Fruit fly (Drosophila melanogaster) whole organism, embryonic: ENCODE data around the gene Datp.

Experiments used
- Antp ChIP-seq: fragments of 200-800 bp; sonication (Bioruptor generic); optimal IDR thresholded peaks from 3 replicates; lab custom pipeline; 2016; ENCODE audit warnings: missing biosample characterization, missing genetic modification characterization
- Awh ChIP-seq: fragments of 200-800 bp; sonication (Bioruptor generic); IDR thresholded peaks from 2 replicates; pipeline ENCODE4, ENCODE4 v1.3.6; 2022; ENCODE audit warnings: missing biosample characterization, missing genetic modification characterization
- CG10543 ChIP-seq: fragments of 200-800 bp; sonication (Bioruptor generic); optimal IDR thresholded peaks from 3 replicates; lab custom pipeline; 2017; ENCODE audit warnings: missing biosample characterization, mild to moderate bottlenecking, missing genetic modification characterization, moderate library complexity
- CG10979 ChIP-seq: fragments of 200-800 bp; sonication (Bioruptor generic); optimal IDR thresholded peaks from 2 replicates; lab custom pipeline; 2018; ENCODE audit warnings: missing biosample characterization, mild to moderate bottlenecking, missing genetic modification characterization, moderate library complexity
- CG11093 ChIP-seq: fragments of 200-800 bp; sonication (Bioruptor generic); IDR thresholded peaks from 3 replicates; pipeline ENCODE4 v1.3.6; 2022; ENCODE audit warnings: missing biosample characterization, missing genetic modification characterization
- CG11723 ChIP-seq: fragments of 200-800 bp; sonication (Bioruptor generic); optimal IDR thresholded peaks from 2 replicates; lab custom pipeline; 2017; ENCODE audit warnings: missing biosample characterization, mild to moderate bottlenecking, missing genetic modification characterization
- CG14667 ChIP-seq: fragments of 200-800 bp; sonication (Bioruptor generic); IDR thresholded peaks from 2 replicates; pipeline ENCODE4 v1.3.6; 2022; ENCODE audit warnings: missing biosample characterization, missing genetic modification characterization
- CG1647 ChIP-seq: fragments of 200-800 bp; sonication (Bioruptor generic); optimal IDR thresholded peaks from 3 replicates; lab custom pipeline; 2016; ENCODE audit warnings: missing biosample characterization, missing genetic modification characterization
- CG17361 ChIP-seq: fragments of 200-800 bp; sonication (Bioruptor generic); IDR thresholded peaks from 3 replicates; pipeline ENCODE4 v1.3.6; 2022; ENCODE audit warnings: missing biosample characterization, missing genetic modification characterization
- CG17802 ChIP-seq: fragments of 200-800 bp; sonication (Bioruptor generic); optimal IDR thresholded peaks from 2 replicates; lab custom pipeline; 2018; ENCODE audit warnings: missing biosample characterization, mild to moderate bottlenecking, missing genetic modification characterization, moderate library complexity
- CG31365 ChIP-seq: fragments of 200-800 bp; sonication (Bioruptor generic); optimal IDR thresholded peaks from 2 replicates; lab custom pipeline; 2018; ENCODE audit warnings: missing biosample characterization, mild to moderate bottlenecking, missing genetic modification characterization
- CG32532 ChIP-seq: fragments of 200-800 bp; sonication (Bioruptor generic); IDR thresholded peaks from 2 replicates; pipeline ENCODE4 v1.3.6; 2022; ENCODE audit warnings: missing biosample characterization, missing genetic modification characterization
- CG34376 ChIP-seq: fragments of 200-800 bp; sonication (Bioruptor generic); optimal IDR thresholded peaks from 2 replicates; lab custom pipeline; 2018; ENCODE audit warnings: missing biosample characterization, mild to moderate bottlenecking, missing genetic modification characterization
- CG3726 ChIP-seq: fragments of 200-800 bp; sonication (Bioruptor generic); IDR thresholded peaks from 3 replicates; pipeline ENCODE4, ENCODE4 v1.3.6; 2022; ENCODE audit warnings: missing biosample characterization, missing genetic modification characterization
- CG6791 ChIP-seq: fragments of 200-800 bp; sonication (Bioruptor generic); IDR thresholded peaks from 3 replicates; pipeline ENCODE4 v1.3.6; 2022; ENCODE audit warnings: missing biosample characterization, missing genetic modification characterization; ENCODE audit not compliant: partially characterized antibody
- Chrac-16 ChIP-seq: fragments of 200-800 bp; sonication (Bioruptor generic); optimal IDR thresholded peaks from 3 replicates; lab custom pipeline; 2016; ENCODE audit warnings: missing biosample characterization, missing genetic modification characterization
- Dll ChIP-seq: fragments of 200-800 bp; sonication (Bioruptor generic); IDR thresholded peaks from 4 replicates; pipeline ENCODE4 v1.3.6; 2022; ENCODE audit warnings: missing biosample characterization, missing genetic modification characterization; ENCODE audit not compliant: partially characterized antibody
- ERR ChIP-seq: fragments of 200-800 bp; sonication (Bioruptor generic); optimal IDR thresholded peaks from 2 replicates; lab custom pipeline; 2016; ENCODE audit warnings: missing biosample characterization, missing genetic modification characterization
- Fer2 ChIP-seq: fragments of 200-800 bp; sonication (Bioruptor generic); optimal IDR thresholded peaks from 2 replicates; lab custom pipeline; 2018; ENCODE audit warnings: missing biosample characterization, mild to moderate bottlenecking, missing genetic modification characterization, moderate library complexity
- GATAe ChIP-seq: fragments of 200-800 bp; sonication (Bioruptor generic); conservative IDR thresholded peaks from 2 replicates; pipeline ENCODE4 v1.3.6; 2022; ENCODE audit warnings: missing biosample characterization, missing genetic modification characterization
- Hr78 ChIP-seq, 2 experiments: fragments of 200-800 bp in 1 of 2; fragments of >200 bp in 1 of 2; sonication (Bioruptor generic) in 1 of 2; optimal IDR thresholded peaks; 2 replicates each; lab custom pipeline; 2017 to 2019; ENCODE audit warnings: missing biosample characterization in 2 of 2, missing genetic modification characterization in 2 of 2, mild to moderate bottlenecking in 1 of 2, moderate library complexity in 1 of 2
- MTF-1 ChIP-seq: fragments of 200-800 bp; sonication (Bioruptor generic); optimal IDR thresholded peaks from 2 replicates; lab custom pipeline; 2018; ENCODE audit warnings: missing biosample characterization, mild to moderate bottlenecking, missing genetic modification characterization, borderline replicate concordance
- Nf-YB ChIP-seq: fragments of 200-800 bp; sonication (Bioruptor generic); optimal IDR thresholded peaks from 3 replicates; lab custom pipeline; 2019; ENCODE audit warnings: missing biosample characterization, mild to moderate bottlenecking, missing genetic modification characterization, moderate library complexity
- NfI ChIP-seq: fragments of 200-800 bp; sonication (Bioruptor generic); optimal IDR thresholded peaks from 3 replicates; lab custom pipeline; 2018; ENCODE audit warnings: missing biosample characterization, mild to moderate bottlenecking, missing genetic modification characterization, moderate library complexity
- Oli ChIP-seq: fragments of 200-800 bp; sonication (Bioruptor generic); optimal IDR thresholded peaks from 2 replicates; lab custom pipeline; 2018; ENCODE audit warnings: missing biosample characterization, mild to moderate bottlenecking, missing genetic modification characterization, moderate library complexity
- Opbp ChIP-seq: fragments of 200-800 bp; sonication (Bioruptor generic); IDR thresholded peaks from 3 replicates; pipeline ENCODE4 v1.3.6; 2022; ENCODE audit warnings: missing biosample characterization, missing genetic modification characterization; ENCODE audit not compliant: partially characterized antibody
- Ptx1 ChIP-seq: fragments of 200-800 bp; sonication (Bioruptor generic); IDR thresholded peaks from 2 replicates; pipeline ENCODE4 v1.3.6; 2022; ENCODE audit warnings: missing biosample characterization, missing genetic modification characterization
- Sin3A ChIP-seq: fragments of >200 bp; optimal IDR thresholded peaks from 2 replicates; lab custom pipeline; 2018
- Six4 ChIP-seq: fragments of 200-800 bp; sonication (Bioruptor generic); optimal IDR thresholded peaks from 2 replicates; lab custom pipeline; 2016; ENCODE audit warnings: missing biosample characterization, missing genetic modification characterization
- Xrp1 ChIP-seq: fragments of 200-800 bp; sonication (Bioruptor generic); IDR thresholded peaks from 2 replicates; pipeline ENCODE4 v1.3.6; 2022; ENCODE audit warnings: missing biosample characterization, missing genetic modification characterization
- ase ChIP-seq: fragments of 200-800 bp; sonication (Bioruptor generic); IDR thresholded peaks from 3 replicates; pipeline ENCODE4 v1.3.6; 2022; ENCODE audit warnings: missing biosample characterization, missing genetic modification characterization
- emc ChIP-seq: fragments of 200-800 bp; sonication (Bioruptor generic); optimal IDR thresholded peaks from 2 replicates; lab custom pipeline; 2016; ENCODE audit warnings: missing biosample characterization, missing genetic modification characterization
- hbn ChIP-seq: fragments of 200-800 bp; sonication (Bioruptor generic); IDR thresholded peaks from 2 replicates; pipeline ENCODE4 v1.3.6; 2022; ENCODE audit warnings: missing biosample characterization, missing genetic modification characterization; ENCODE audit not compliant: partially characterized antibody
- kah ChIP-seq: fragments of 200-800 bp; sonication (Bioruptor generic); optimal IDR thresholded peaks from 2 replicates; lab custom pipeline; 2018; ENCODE audit warnings: missing biosample characterization, mild to moderate bottlenecking, missing genetic modification characterization
- ken ChIP-seq: fragments of 200-800 bp; sonication (Bioruptor generic); IDR thresholded peaks from 3 replicates; pipeline ENCODE4 v1.3.6; 2022; ENCODE audit warnings: missing biosample characterization, missing genetic modification characterization
- lilli ChIP-seq: fragments of 200-800 bp; sonication (Bioruptor generic); optimal IDR thresholded peaks from 3 replicates; lab custom pipeline; 2016; ENCODE audit warnings: missing biosample characterization, missing genetic modification characterization
- luna ChIP-seq: fragments of 200-800 bp; sonication (Bioruptor generic); optimal IDR thresholded peaks from 2 replicates; lab custom pipeline; 2016; ENCODE audit warnings: missing biosample characterization, missing genetic modification characterization
- oc ChIP-seq: fragments of 200-800 bp; sonication (Bioruptor generic); optimal IDR thresholded peaks from 2 replicates; lab custom pipeline; 2018; ENCODE audit warnings: missing biosample characterization, mild to moderate bottlenecking, missing genetic modification characterization, moderate library complexity
- otp ChIP-seq: fragments of 200-800 bp; sonication (Bioruptor generic); IDR thresholded peaks from 3 replicates; pipeline ENCODE4, ENCODE4 v1.3.6; 2022; ENCODE audit warnings: missing biosample characterization, missing genetic modification characterization
- pfk ChIP-seq: fragments of 200-800 bp; sonication (Bioruptor generic); optimal IDR thresholded peaks from 2 replicates; lab custom pipeline; 2018; ENCODE audit warnings: missing biosample characterization, mild to moderate bottlenecking, missing genetic modification characterization, moderate library complexity
- pros ChIP-seq: fragments of 200-800 bp; sonication (Bioruptor generic); optimal IDR thresholded peaks from 3 replicates; lab custom pipeline; 2019; ENCODE audit warnings: missing biosample characterization, mild to moderate bottlenecking, missing genetic modification characterization, moderate library complexity
- psq ChIP-seq: fragments of 200-800 bp; sonication (Bioruptor generic); optimal IDR thresholded peaks from 2 replicates; lab custom pipeline; 2017; ENCODE audit warnings: missing biosample characterization, missing genetic modification characterization
- rib ChIP-seq: fragments of 200-800 bp; sonication (Bioruptor generic); IDR thresholded peaks from 2 replicates; pipeline ENCODE4 v1.3.6; 2022; ENCODE audit warnings: missing biosample characterization, missing genetic modification characterization
- row ChIP-seq: fragments of 200-800 bp; sonication (Bioruptor generic); IDR thresholded peaks from 3 replicates; pipeline ENCODE4 v1.3.6; 2022; ENCODE audit warnings: missing biosample characterization, missing genetic modification characterization
- salm ChIP-seq: fragments of 200-800 bp; sonication (Bioruptor generic); optimal IDR thresholded peaks from 2 replicates; lab custom pipeline; 2018; ENCODE audit warnings: missing biosample characterization, mild to moderate bottlenecking, missing genetic modification characterization
- sc ChIP-seq, 3 experiments: fragments of >200 bp in 2 of 3; fragments of 200-800 bp in 1 of 3; sonication (Bioruptor generic) in 1 of 3; optimal IDR thresholded peaks; 2 replicates in 2 of 3; 3 replicates in 1 of 3; lab custom pipeline; 2017; ENCODE audit warnings: mild to moderate bottlenecking in 1 of 3, missing biosample characterization in 1 of 3, missing genetic modification characterization in 1 of 3, missing genetic modification reagents in 1 of 3
- scrt ChIP-seq: fragments of 200-800 bp; sonication (Bioruptor generic); optimal IDR thresholded peaks from 2 replicates; lab custom pipeline; 2018; ENCODE audit warnings: missing biosample characterization, mild to moderate bottlenecking, missing genetic modification characterization, moderate library complexity
- sr ChIP-seq: fragments of 200-800 bp; sonication (Bioruptor generic); IDR thresholded peaks from 3 replicates; pipeline ENCODE4 v1.3.6; 2022; ENCODE audit warnings: missing biosample characterization, missing genetic modification characterization
- sug ChIP-seq: fragments of 200-800 bp; optimal IDR thresholded peaks from 2 replicates; lab custom pipeline; 2019; ENCODE audit warnings: missing biosample characterization, mild to moderate bottlenecking, missing genetic modification characterization, moderate library complexity
- wek ChIP-seq: fragments of 200-800 bp; sonication (Bioruptor generic); optimal IDR thresholded peaks from 3 replicates; lab custom pipeline; 2018; ENCODE audit warnings: missing biosample characterization, mild to moderate bottlenecking, missing genetic modification characterization, moderate library complexity

The Datp gene

dm6 chr2L:9894871-9895364 is 43.7 kb downstream of the Datp start, which contains the start of gene Bka (continued):
- peak; percentile 68 for TF ChIP-seq NfI (GFP tag; lab: Kevin White, UChicago)
- peak; percentile 98 for TF ChIP-seq hbn (GFP tag; lab: Robert Waterston, UW)
- TF ChIP-seq Dll (GFP tag; lab: Robert Waterston, UW): peak; percentile 100
- peak; percentile 0 for TF ChIP-seq ERR (GFP tag; lab: Kevin White, UChicago)
- peak; percentile 26 for TF ChIP-seq pfk
- no peak for TF ChIP-seq GATAe
- TF ChIP-seq Chrac-16 (GFP tag; lab: Kevin White, UChicago): no peak
- TF ChIP-seq CG3726 (GFP tag; lab: Robert Waterston, UW): no peak
- TF ChIP-seq MTF-1 (GFP tag; lab: Kevin White, UChicago): peak; percentile 51
- peak; percentile 31 for TF ChIP-seq Oli (tag; lab: Kevin White, UChicago)
- no peak for TF ChIP-seq CG11093 (GFP tag; lab: Robert Waterston, UW)
- no peak for TF ChIP-seq emc
- no peak for TF ChIP-seq salm
- peak; percentile 61 for TF ChIP-seq row
- TF ChIP-seq Fer2 (tag; lab: Kevin White, UChicago): no peak
- TF ChIP-seq CG10979: peak; percentile 59
- TF ChIP-seq Awh: no peak
- TF ChIP-seq sc (optimal IDR thresholded peaks at IDR 0.05; lab: Kevin White, UChicago): no peak
- TF ChIP-seq sc (GFP tag; optimal IDR thresholded peaks at IDR 0.05; lab: Kevin White, UChicago): peak; percentile 43
- peak; percentile 66 for TF ChIP-seq Nf-YB (GFP tag; lab: Kevin White, UChicago)
- no peak for TF ChIP-seq ken
- peak; percentile 27; the same call in 1 of the 3 replicates for TF ChIP-seq otp (GFP tag; lab: Robert Waterston, UW)
- TF ChIP-seq Xrp1 (GFP tag; lab: Robert Waterston, UW): no peak
- TF ChIP-seq CG11723 (GFP tag; lab: Kevin White, UChicago): no peak
- peak; percentile 77 for TF ChIP-seq CG10543
- TF ChIP-seq CG6791 (GFP tag; lab: Robert Waterston, UW): peak; percentile 93
- TF ChIP-seq Ptx1 (GFP tag; lab: Robert Waterston, UW): no peak
- peak; percentile 85 for TF ChIP-seq CG34376 (GFP tag; lab: Kevin White, UChicago)
- TF ChIP-seq CG17802: no peak
- no peak for TF ChIP-seq Six4
- TF ChIP-seq Sin3A (lab: Kevin White, UChicago): peak; percentile 77
- TF ChIP-seq rib (GFP tag; lab: Robert Waterston, UW): no peak
- peak; percentile 28 for TF ChIP-seq oc (tag; lab: Kevin White, UChicago)
- TF ChIP-seq Opbp (GFP tag; lab: Robert Waterston, UW): peak; percentile 95
- TF ChIP-seq sug: peak; percentile 75
- no peak for TF ChIP-seq sr (GFP tag; lab: Robert Waterston, UW)
- peak; percentile 62 for TF ChIP-seq CG32532
- TF ChIP-seq pros (GFP tag; lab: Kevin White, UChicago): peak; percentile 6
- no peak for TF ChIP-seq psq
- no peak for TF ChIP-seq Antp (GFP tag; lab: Kevin White, UChicago)
- TF ChIP-seq ase (GFP tag; lab: Robert Waterston, UW): no peak
- no peak for TF ChIP-seq CG31365 (tag; lab: Kevin White, UChicago)
- TF ChIP-seq scrt (GFP tag; lab: Kevin White, UChicago): peak; percentile 50
- TF ChIP-seq CG17361 (GFP tag; lab: Robert Waterston, UW): peak; percentile 66; the same call in 2 of the 3 replicates
- peak; percentile 40 for TF ChIP-seq wek (GFP tag; lab: Kevin White, UChicago)
- peak; percentile 44 for TF ChIP-seq lilli (GFP tag; lab: Kevin White, UChicago)
- TF ChIP-seq kah: peak; percentile 45
- TF ChIP-seq CG1647 (GFP tag; lab: Kevin White, UChicago): no peak
- TF ChIP-seq CG14667 (GFP tag; lab: Robert Waterston, UW): no peak
- TF ChIP-seq luna (GFP tag; lab: Kevin White, UChicago): no peak
- no peak for TF ChIP-seq Hr78 (GFP tag; optimal IDR thresholded peaks at IDR 0.05; lab: Kevin White, UChicago)
